Worm (Caenorhabditis elegans) whole organism, young adult: ENCODE measurements around the gene moc-5.

Experiments
- Y53G8AR.9 ChIP-seq: fragments of 200-800 bp; sonication (Bioruptor generic); conservative IDR thresholded peaks from 2 replicates; pipeline ENCODE4 v1.3.6; 2022; ENCODE audit warnings: missing genetic modification reagents, missing genetic modification characterization, missing compliant biosample characterization
- bed-2 ChIP-seq: fragments of 200-800 bp; sonication (Bioruptor generic); IDR thresholded peaks from 2 replicates; pipeline ENCODE4 v1.3.6; 2022; ENCODE audit warnings: missing genetic modification reagents, missing genetic modification characterization, missing compliant biosample characterization
- ets-4 ChIP-seq: fragments of 200-800 bp; sonication (Bioruptor generic); optimal IDR thresholded peaks from 2 replicates; lab custom pipeline; 2018; ENCODE audit warnings: mild to moderate bottlenecking, missing genetic modification characterization, missing compliant biosample characterization

DNA sequence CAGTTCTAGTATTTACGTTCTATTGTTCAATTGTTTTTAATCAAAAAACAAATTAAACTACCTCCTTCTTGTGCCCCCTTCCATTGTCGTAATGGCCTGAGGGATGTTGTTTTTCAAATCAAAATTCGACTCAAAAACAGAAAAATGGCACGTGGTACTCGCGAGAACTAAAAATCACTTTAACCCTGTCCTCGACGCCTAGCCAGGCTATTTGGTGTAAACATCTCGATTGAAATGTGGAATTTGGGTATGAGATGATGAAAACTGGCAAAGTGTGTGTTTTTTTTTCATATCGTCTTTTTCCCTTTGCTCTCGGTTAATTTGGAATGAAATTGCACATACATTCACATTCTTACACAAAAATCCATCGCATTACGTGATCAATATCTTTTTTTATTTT lies 19.1 kb downstream of the moc-5 start:
- TF ChIP-seq Y53G8AR.9 = no peak
- TF ChIP-seq bed-2 (GFP tag; lab: Robert Waterston, UW) = no peak
- no peak for TF ChIP-seq ets-4 (GFP tag; lab: Kevin White, UChicago)
